Worm (Caenorhabditis elegans): ENCODE measurements around the gene srxa-1.

ce11 chrV:20747964-20748363 lies 16.1 kb downstream of the srxa-1 start:
- TF ChIP-seq hnd-1 (tag; optimal IDR thresholded peaks at IDR 0.05) (no peak), aly-1 (tag; optimal IDR thresholded peaks at IDR 0.05) (no peak), ama-1 (optimal IDR thresholded peaks at IDR 0.05) (no peak), tbx-11 (GFP tag; IDR thresholded peaks at IDR 0.05) (0 out of 2 replicates have a peak, but pooled peaks have one; percentile 17)

Data from whole organism, early embryonic.